Worm (Caenorhabditis elegans) whole organism, L3 larva: ENCODE data around the gene fbxb-107.

Experiments used
- R02D3.7 ChIP-seq: fragments of 150-350 bp; optimal IDR thresholded peaks from 2 replicates; lab custom pipeline; 2014; ENCODE audit warnings: missing biosample characterization, missing genetic modification characterization
- ZK546.5 ChIP-seq: sonication (generic microtip); optimal IDR thresholded peaks from 2 replicates; lab custom pipeline; 2017; ENCODE audit warnings: missing biosample characterization, missing genetic modification characterization
- aly-2 ChIP-seq: fragments of 150-350 bp; optimal IDR thresholded peaks from 2 replicates; lab custom pipeline; 2014; ENCODE audit warnings: missing biosample characterization, missing genetic modification characterization
- ama-1 ChIP-seq: fragments of 150-350 bp; optimal IDR thresholded peaks from 2 replicates; lab custom pipeline; 2018
- ceh-16 ChIP-seq: sonication (generic microtip); optimal IDR thresholded peaks from 2 replicates; lab custom pipeline; 2017; ENCODE audit warnings: missing biosample characterization, missing genetic modification characterization
- ceh-28 ChIP-seq: fragments of 150-350 bp; optimal IDR thresholded peaks from 2 replicates; lab custom pipeline; 2014; ENCODE audit warnings: missing biosample characterization, missing genetic modification reagents, missing genetic modification characterization
- ceh-82 ChIP-seq: fragments of 150-350 bp; optimal IDR thresholded peaks from 2 replicates; lab custom pipeline; 2014; ENCODE audit warnings: missing biosample characterization, missing genetic modification characterization
- ceh-9 ChIP-seq: sonication (generic microtip); optimal IDR thresholded peaks from 2 replicates; lab custom pipeline; 2018; ENCODE audit warnings: missing biosample characterization, missing genetic modification characterization
- daf-12 ChIP-seq: fragments of 150-350 bp; optimal IDR thresholded peaks from 2 replicates; lab custom pipeline; 2014; ENCODE audit warnings: missing biosample characterization, missing genetic modification reagents, missing genetic modification characterization
- egl-27 ChIP-seq: sonication (generic microtip); optimal IDR thresholded peaks from 4 replicates; lab custom pipeline; 2017; ENCODE audit warnings: missing biosample characterization, missing genetic modification reagents, missing genetic modification characterization
- egl-5 ChIP-seq: fragments of 150-350 bp; optimal IDR thresholded peaks from 2 replicates; lab custom pipeline; 2017; ENCODE audit warnings: missing biosample characterization, missing genetic modification reagents, missing genetic modification characterization, inconsistent platforms
- elt-1 ChIP-seq: fragments of 150-350 bp; optimal IDR thresholded peaks from 2 replicates; lab custom pipeline; 2014; ENCODE audit warnings: missing biosample characterization, missing genetic modification characterization
- elt-2 ChIP-seq: sonication (generic microtip); optimal IDR thresholded peaks from 2 replicates; lab custom pipeline; 2016; ENCODE audit warnings: missing genetic modification reagents, mild to moderate bottlenecking, missing genetic modification characterization, missing compliant biosample characterization
- elt-3 ChIP-seq, 3 experiments: fragments of 150-350 bp in 1 of 3; sonication (generic microtip) in 2 of 3; optimal IDR thresholded peaks; 2 replicates in 2 of 3; 4 replicates in 1 of 3; lab custom pipeline; 2014 to 2017; ENCODE audit warnings: missing biosample characterization in 3 of 3, missing genetic modification characterization in 3 of 3
- eor-1 ChIP-seq, 2 experiments: fragments of 150-350 bp; optimal IDR thresholded peaks; 2 replicates each; lab custom pipeline; 2014 to 2018; ENCODE audit warnings: missing biosample characterization in 2 of 2, missing genetic modification characterization in 2 of 2
- fkh-10 ChIP-seq: sonication (generic microtip); optimal IDR thresholded peaks from 2 replicates; lab custom pipeline; 2017; ENCODE audit warnings: missing biosample characterization, missing genetic modification reagents, missing genetic modification characterization
- fkh-2 ChIP-seq: fragments of 150-350 bp; optimal IDR thresholded peaks from 2 replicates; lab custom pipeline; 2014; ENCODE audit warnings: missing biosample characterization, missing genetic modification reagents, missing genetic modification characterization
- fos-1 ChIP-seq: fragments of 150-350 bp; optimal IDR thresholded peaks from 2 replicates; lab custom pipeline; 2014; ENCODE audit warnings: missing biosample characterization, missing genetic modification characterization
- hmg-11 ChIP-seq: sonication (generic microtip); optimal IDR thresholded peaks from 2 replicates; lab custom pipeline; 2016; ENCODE audit warnings: missing genetic modification characterization, missing compliant biosample characterization
- jun-1 ChIP-seq: fragments of 150-350 bp; optimal IDR thresholded peaks from 2 replicates; lab custom pipeline; 2014; ENCODE audit warnings: missing biosample characterization, missing genetic modification reagents, missing genetic modification characterization
- lin-15B ChIP-seq: fragments of 150-350 bp; optimal IDR thresholded peaks from 2 replicates; lab custom pipeline; 2014; ENCODE audit warnings: missing biosample characterization, missing genetic modification characterization
- lin-39 ChIP-seq: fragments of 150-350 bp; optimal IDR thresholded peaks from 2 replicates; lab custom pipeline; 2018; ENCODE audit warnings: missing biosample characterization, missing genetic modification reagents, missing genetic modification characterization
- lsy-12 ChIP-seq: sonication (generic microtip); optimal IDR thresholded peaks from 2 replicates; lab custom pipeline; 2016; ENCODE audit warnings: mild to moderate bottlenecking, missing genetic modification characterization, missing compliant biosample characterization
- mdl-1 ChIP-seq: fragments of 150-350 bp; optimal IDR thresholded peaks from 2 replicates; lab custom pipeline; 2014; ENCODE audit warnings: missing biosample characterization, missing genetic modification characterization
- mml-1 ChIP-seq: fragments of 150-350 bp; sonication (generic microtip); optimal IDR thresholded peaks from 3 replicates; lab custom pipeline; 2014; ENCODE audit warnings: missing biosample characterization, missing genetic modification characterization
- nfya-1 ChIP-seq: sonication (generic microtip); optimal IDR thresholded peaks from 2 replicates; lab custom pipeline; 2017; ENCODE audit warnings: missing genetic modification characterization, mild to moderate bottlenecking, missing compliant biosample characterization, antibody characterized with exemption, moderate library complexity; ENCODE audit not compliant: insufficient read depth
- nhr-11 ChIP-seq: fragments of 150-350 bp; optimal IDR thresholded peaks from 2 replicates; lab custom pipeline; 2014; ENCODE audit warnings: missing biosample characterization, missing genetic modification characterization
- nhr-12 ChIP-seq: fragments of 150-350 bp; optimal IDR thresholded peaks from 2 replicates; lab custom pipeline; 2014; ENCODE audit warnings: missing biosample characterization, missing genetic modification characterization
- nhr-23 ChIP-seq: fragments of 150-350 bp; optimal IDR thresholded peaks from 2 replicates; lab custom pipeline; 2014; ENCODE audit warnings: missing biosample characterization, missing genetic modification reagents, missing genetic modification characterization
- nhr-237 ChIP-seq: fragments of 150-350 bp; optimal IDR thresholded peaks from 2 replicates; lab custom pipeline; 2014; ENCODE audit warnings: missing biosample characterization, missing genetic modification characterization
- nhr-25 ChIP-seq: sonication (generic microtip); optimal IDR thresholded peaks from 2 replicates; lab custom pipeline; 2017; ENCODE audit warnings: missing biosample characterization, missing genetic modification characterization
- nhr-28 ChIP-seq: fragments of 150-350 bp; optimal IDR thresholded peaks from 2 replicates; lab custom pipeline; 2014; ENCODE audit warnings: missing biosample characterization, missing genetic modification characterization
- nhr-43 ChIP-seq: sonication (generic microtip); optimal IDR thresholded peaks from 2 replicates; lab custom pipeline; 2016; ENCODE audit warnings: mild to moderate bottlenecking, missing genetic modification characterization, missing compliant biosample characterization; ENCODE audit not compliant: poor library complexity, severe bottlenecking
- nhr-67 ChIP-seq: fragments of 150-350 bp; optimal IDR thresholded peaks from 2 replicates; lab custom pipeline; 2014; ENCODE audit warnings: missing biosample characterization, missing genetic modification characterization
- nhr-76 ChIP-seq: fragments of 150-350 bp; sonication (generic microtip); optimal IDR thresholded peaks from 5 replicates; lab custom pipeline; 2014; ENCODE audit warnings: missing biosample characterization, missing genetic modification characterization
- nhr-77 ChIP-seq: fragments of 150-350 bp; optimal IDR thresholded peaks from 2 replicates; lab custom pipeline; 2014; ENCODE audit warnings: missing biosample characterization, missing genetic modification characterization
- pha-4 ChIP-seq: fragments of 150-350 bp; optimal IDR thresholded peaks from 2 replicates; lab custom pipeline; 2014; ENCODE audit warnings: missing biosample characterization, missing genetic modification reagents, missing genetic modification characterization
- pqm-1 ChIP-seq: fragments of 150-350 bp; optimal IDR thresholded peaks from 2 replicates; lab custom pipeline; 2017; ENCODE audit warnings: missing biosample characterization, missing genetic modification characterization, inconsistent platforms
- sea-2 ChIP-seq: fragments of 150-350 bp; sonication (generic microtip); optimal IDR thresholded peaks from 4 replicates; lab custom pipeline; 2014; ENCODE audit warnings: missing biosample characterization, missing genetic modification reagents, missing genetic modification characterization
- skn-1 ChIP-seq: fragments of 150-350 bp; optimal IDR thresholded peaks from 2 replicates; lab custom pipeline; 2014; ENCODE audit warnings: missing biosample characterization, missing genetic modification characterization
- snpc-4 ChIP-seq: fragments of 150-350 bp; optimal IDR thresholded peaks from 2 replicates; lab custom pipeline; 2014; ENCODE audit warnings: missing biosample characterization, missing genetic modification characterization
- tbx-2 ChIP-seq: sonication (generic microtip); optimal IDR thresholded peaks from 2 replicates; lab custom pipeline; 2016; ENCODE audit warnings: mild to moderate bottlenecking, missing genetic modification characterization, missing compliant biosample characterization
- unc-39 ChIP-seq: sonication (generic microtip); optimal IDR thresholded peaks from 4 replicates; lab custom pipeline; 2017; ENCODE audit warnings: missing biosample characterization, missing genetic modification characterization
- unc-62 ChIP-seq: fragments of 150-350 bp; sonication (generic microtip); optimal IDR thresholded peaks from 4 replicates; lab custom pipeline; 2014; ENCODE audit warnings: missing biosample characterization, missing genetic modification reagents, missing genetic modification characterization
- zag-1 ChIP-seq: fragments of 150-350 bp; optimal IDR thresholded peaks from 2 replicates; lab custom pipeline; 2014; ENCODE audit warnings: missing biosample characterization, missing genetic modification characterization
- ztf-11 ChIP-seq: fragments of 150-350 bp; optimal IDR thresholded peaks from 2 replicates; lab custom pipeline; 2014; ENCODE audit warnings: missing biosample characterization, missing genetic modification characterization
- ztf-4 ChIP-seq: fragments of 150-350 bp; optimal IDR thresholded peaks from 2 replicates; lab custom pipeline; 2014; ENCODE audit warnings: missing biosample characterization, missing genetic modification characterization

Gene fbxb-107

ce11 chrII:2800550-2801233 lies 42.1 kb downstream of the fbxb-107 start, which contains the start of gene nhr-119:
TSS of gene nhr-119 (minus strand) at chrII:2800600.
- TF ChIP-seq egl-27 (no peak), unc-62 (GFP tag; lab: Kevin White, UChicago) (peak; percentile 11), nhr-23 (tag; lab: Kevin White, UChicago) (peak; percentile 92), pqm-1 (peak; percentile 92), aly-2 (no peak), nhr-67 (tag; lab: Kevin White, UChicago) (no peak), jun-1 (peak; percentile 81), fkh-2 (tag; lab: Kevin White, UChicago) (no peak), pha-4 (tag; lab: Kevin White, UChicago) (peak; percentile 31), unc-39 (tag; lab: Kevin White, UChicago) (no peak), daf-12 (tag; lab: Kevin White, UChicago) (no peak), elt-2 (tag; lab: Kevin White, UChicago) (peak; percentile 96), tbx-2 (no peak), fos-1 (tag; lab: Kevin White, UChicago) (no peak), lin-15B (tag; lab: Kevin White, UChicago) (peak; percentile 10), nhr-12 (tag; lab: Kevin White, UChicago) (no peak), fkh-10 (GFP tag; lab: Kevin White, UChicago) (no peak), ceh-28 (tag; lab: Kevin White, UChicago) (peak; percentile 90), mdl-1 (tag; lab: Kevin White, UChicago) (no peak), ceh-16 (tag; lab: Kevin White, UChicago) (no peak), eor-1 (tag; optimal IDR thresholded peaks at IDR 0.05; lab: Kevin White, UChicago) (no peak), ztf-4 (tag; lab: Kevin White, UChicago) (no peak), elt-1 (tag; lab: Kevin White, UChicago) (peak; percentile 74), nhr-77 (tag; lab: Kevin White, UChicago) (no peak), nhr-11 (tag; lab: Kevin White, UChicago) (peak; percentile 19), nhr-25 (tag; lab: Kevin White, UChicago) (peak; percentile 85), sea-2 (GFP tag; lab: Kevin White, UChicago) (no peak), hmg-11 (tag; lab: Kevin White, UChicago) (no peak), lin-39 (tag; lab: Kevin White, UChicago) (no peak), R02D3.7 (tag; lab: Kevin White, UChicago) (peak; percentile 48), elt-3 (tag; optimal IDR thresholded peaks at IDR 0.05; lab: Kevin White, UChicago) (peak in 2 of 3 experiments; percentile 74 to 92), nhr-76 (tag; lab: Kevin White, UChicago) (no peak), snpc-4 (tag; lab: Kevin White, UChicago) (no peak), ama-1 (no peak), nfya-1 (tag; lab: Kevin White, UChicago) (peak; percentile 65), skn-1 (tag; lab: Kevin White, UChicago) (peak; percentile 20), ceh-9 (no peak), zag-1 (tag; lab: Kevin White, UChicago) (no peak), ceh-82 (no peak), egl-5 (tag; lab: Kevin White, UChicago) (no peak), nhr-237 (tag; lab: Kevin White, UChicago) (no peak), ZK546.5 (tag; lab: Kevin White, UChicago) (no peak), nhr-28 (no peak), mml-1 (tag; lab: Kevin White, UChicago) (no peak), nhr-43 (peak; percentile 93), lsy-12 (tag; lab: Kevin White, UChicago) (no peak), ztf-11 (no peak)
